Worm (Caenorhabditis elegans): ENCODE measurements around the gene fbxa-71.

The fbxa-71 gene

ce11 chrIII:2272732-2273131 lies 17.1 kb downstream of the fbxa-71 start, which contains the start of gene fbxa-39:
TSS of gene fbxa-39 (plus strand) at chrIII:2273032.
- TF ChIP-seq aly-1 (tag; optimal IDR thresholded peaks at IDR 0.05), result no peak
- TF ChIP-seq hmbx-1 (tag; optimal IDR thresholded peaks at IDR 0.05), result no peak
- no peak for TF ChIP-seq scrt-1 (GFP tag; IDR thresholded peaks at IDR 0.05)
- no peak for TF ChIP-seq F13C5.2 (tag; optimal IDR thresholded peaks at IDR 0.05)
- no peak for TF ChIP-seq pes-1 (GFP tag; IDR thresholded peaks at IDR 0.05)
- no peak for TF ChIP-seq tbx-11 (GFP tag; IDR thresholded peaks at IDR 0.05)
- TF ChIP-seq hmg-4 (GFP tag; optimal IDR thresholded peaks at IDR 0.05), result no peak
- TF ChIP-seq flt-1 (GFP tag; IDR thresholded peaks at IDR 0.05), result no peak
- TF ChIP-seq sea-1 (GFP tag; conservative IDR thresholded peaks at IDR 0.05), result no peak
- TF ChIP-seq ets-7 (tag; optimal IDR thresholded peaks at IDR 0.05), result no peak
- no peak for TF ChIP-seq ceh-13 (GFP tag; optimal IDR thresholded peaks at IDR 0.05)
- TF ChIP-seq ceh-36 (tag; optimal IDR thresholded peaks at IDR 0.05), result no peak
- no peak for TF ChIP-seq hnd-1 (tag; optimal IDR thresholded peaks at IDR 0.05)
- TF ChIP-seq tbx-37 (GFP tag; conservative IDR thresholded peaks at IDR 0.05), result no peak
- TF ChIP-seq ama-1 (optimal IDR thresholded peaks at IDR 0.05), result no peak
- no peak for TF ChIP-seq B0310.2 (tag; optimal IDR thresholded peaks at IDR 0.05)

DNA sequence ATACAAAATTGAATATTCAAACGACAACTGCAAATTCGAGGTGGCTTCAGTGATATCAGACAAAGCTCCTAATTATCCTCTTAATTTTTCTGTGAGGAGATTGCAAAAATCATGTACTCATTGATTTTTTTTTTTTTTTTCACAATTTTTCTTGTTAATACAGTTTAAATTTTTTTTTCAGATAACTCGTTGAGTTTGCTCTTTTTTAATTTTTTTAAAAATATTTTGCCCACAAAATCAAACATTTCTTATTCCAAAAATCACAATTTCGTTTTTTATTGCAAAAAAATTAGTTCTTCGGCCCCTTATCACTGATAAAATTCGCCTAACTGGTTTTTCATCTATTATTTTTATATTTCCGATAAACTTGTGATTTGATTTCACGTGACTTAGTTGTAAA lies 21.2 kb downstream of the fbxa-71 start, which contains the start of gene Y54F10BM.21:
Gene Y54F10BM.21 (plus strand): TSS at position 301 of the 400 bp plus-strand sequence.
- no peak for TF ChIP-seq F13C5.2 (tag; optimal IDR thresholded peaks at IDR 0.05)
- TF ChIP-seq sea-1 (GFP tag; conservative IDR thresholded peaks at IDR 0.05), result no peak
- TF ChIP-seq ama-1 (optimal IDR thresholded peaks at IDR 0.05), result no peak
- TF ChIP-seq tbx-11 (GFP tag; IDR thresholded peaks at IDR 0.05), result no peak
- TF ChIP-seq ceh-36 (tag; optimal IDR thresholded peaks at IDR 0.05), result no peak
- TF ChIP-seq tbx-37 (GFP tag; conservative IDR thresholded peaks at IDR 0.05), result no peak
- TF ChIP-seq B0310.2 (tag; optimal IDR thresholded peaks at IDR 0.05), result no peak
- no peak for TF ChIP-seq ceh-13 (GFP tag; optimal IDR thresholded peaks at IDR 0.05)
- no peak for TF ChIP-seq aly-1 (tag; optimal IDR thresholded peaks at IDR 0.05)

- TF ChIP-seq ceh-13 (GFP tag; optimal IDR thresholded peaks at IDR 0.05) (no peak), F13C5.2 (tag; optimal IDR thresholded peaks at IDR 0.05) (no peak), hnd-1 (tag; optimal IDR thresholded peaks at IDR 0.05) (no peak), ama-1 (optimal IDR thresholded peaks at IDR 0.05) (no peak), tra-4 (tag; optimal IDR thresholded peaks at IDR 0.05) (no peak), pes-1 (GFP tag; IDR thresholded peaks at IDR 0.05) (no peak)
Measured at ce11 chrIII:2279457-2279856, 23.8 kb downstream of the fbxa-71 start, which contains the start of gene Y54F10BM.23. TSS of gene Y54F10BM.23 (minus strand) at chrIII:2279557.

DNA sequence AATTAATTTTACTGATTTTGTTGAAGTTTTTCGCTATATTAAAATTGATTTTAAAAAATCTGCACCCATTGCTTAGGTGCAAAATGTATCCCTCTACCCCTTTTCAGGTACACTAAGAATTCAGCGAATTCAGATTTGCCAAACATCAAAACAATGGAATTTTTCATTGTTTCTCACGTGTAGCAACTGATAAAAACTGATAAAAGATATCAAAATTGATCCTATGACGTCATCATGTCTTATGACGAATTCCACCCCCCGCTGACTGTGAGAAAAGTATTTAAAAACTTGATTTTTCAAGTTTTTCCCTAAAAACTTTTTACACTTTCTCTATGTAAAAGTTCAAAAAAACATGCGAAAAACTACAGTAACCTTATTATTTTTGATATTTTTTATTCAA lies 24.9 kb downstream of the fbxa-71 start, which contains the start of gene Y54F10BM.22:
Gene Y54F10BM.22 (plus strand): TSS at position 331 of the 400 bp plus-strand sequence.
- no peak for TF ChIP-seq ets-7 (tag; optimal IDR thresholded peaks at IDR 0.05)
- TF ChIP-seq scrt-1 (GFP tag; IDR thresholded peaks at IDR 0.05), result no peak
- TF ChIP-seq F13C5.2 (tag; optimal IDR thresholded peaks at IDR 0.05), result no peak
- no peak for TF ChIP-seq hmbx-1 (tag; optimal IDR thresholded peaks at IDR 0.05)
- TF ChIP-seq tra-4 (tag; optimal IDR thresholded peaks at IDR 0.05), result no peak
- no peak for TF ChIP-seq tbx-37 (GFP tag; conservative IDR thresholded peaks at IDR 0.05)
- no peak for TF ChIP-seq hnd-1 (tag; optimal IDR thresholded peaks at IDR 0.05)

DNA sequence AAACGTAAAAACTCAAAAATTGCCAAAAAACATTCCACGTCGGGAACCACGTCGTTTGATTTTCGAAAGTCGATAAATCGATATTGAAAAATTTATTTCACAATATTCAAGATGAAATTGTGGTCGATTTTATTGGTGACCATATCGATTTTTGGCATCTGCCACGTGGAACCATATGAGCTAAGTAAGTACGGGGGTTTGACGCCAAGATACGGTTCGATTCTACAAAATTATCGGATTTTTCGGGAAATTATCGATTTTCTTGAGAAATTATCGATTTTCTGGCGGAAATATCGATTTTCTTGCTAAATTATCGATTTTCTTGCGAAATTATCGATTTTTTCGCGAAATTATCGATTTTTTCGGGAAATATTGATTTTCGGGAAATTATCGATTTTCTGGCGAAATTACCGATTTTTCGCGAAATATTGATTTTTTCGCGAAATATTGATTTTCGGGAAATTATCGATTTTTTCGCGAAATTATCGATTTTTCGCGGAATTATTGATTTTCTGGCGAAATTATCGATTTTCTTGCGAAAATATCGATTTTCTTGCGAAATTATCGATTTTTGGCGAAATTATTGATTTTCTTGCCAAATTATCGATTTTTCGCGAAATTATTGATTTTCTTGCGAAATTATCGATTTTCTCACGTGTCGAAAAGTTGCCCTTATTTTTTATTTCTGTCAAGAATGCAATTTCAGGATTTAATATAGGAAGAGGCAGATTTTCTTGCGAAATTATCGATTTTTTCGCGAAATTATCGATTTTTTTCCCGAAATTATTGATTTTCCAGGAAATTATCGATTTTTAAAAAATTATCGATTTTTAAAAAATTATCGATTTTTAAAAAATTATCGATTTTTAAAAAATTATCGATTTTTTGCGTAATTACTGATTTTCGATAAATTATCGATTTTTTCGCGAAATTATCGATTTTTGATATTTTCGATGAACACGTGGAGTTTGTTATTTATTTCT lies 26.6 kb downstream of the fbxa-71 start, which contains the start of gene Y54F10BM.3:
Gene Y54F10BM.3 (plus strand): TSS at position 51 of the 983 bp plus-strand sequence.
- TF ChIP-seq flt-1 (GFP tag; IDR thresholded peaks at IDR 0.05) (no peak), scrt-1 (GFP tag; IDR thresholded peaks at IDR 0.05) (no peak), aly-1 (tag; optimal IDR thresholded peaks at IDR 0.05) (no peak), B0310.2 (tag; optimal IDR thresholded peaks at IDR 0.05) (no peak), ceh-36 (tag; optimal IDR thresholded peaks at IDR 0.05) (no peak), ets-7 (tag; optimal IDR thresholded peaks at IDR 0.05) (no peak), hmg-4 (GFP tag; optimal IDR thresholded peaks at IDR 0.05) (no peak), ceh-13 (GFP tag; optimal IDR thresholded peaks at IDR 0.05) (no peak), hnd-1 (tag; optimal IDR thresholded peaks at IDR 0.05) (no peak), tra-4 (tag; optimal IDR thresholded peaks at IDR 0.05) (no peak), tbx-37 (GFP tag; conservative IDR thresholded peaks at IDR 0.05) (no peak), sea-1 (GFP tag; conservative IDR thresholded peaks at IDR 0.05) (no peak), ama-1 (optimal IDR thresholded peaks at IDR 0.05) (no peak), F13C5.2 (tag; optimal IDR thresholded peaks at IDR 0.05) (no peak), tbx-11 (GFP tag; IDR thresholded peaks at IDR 0.05) (no peak), hmbx-1 (tag; optimal IDR thresholded peaks at IDR 0.05) (no peak), pes-1 (GFP tag; IDR thresholded peaks at IDR 0.05) (no peak)

ce11 chrIII:2283341-2283847 lies 27.8 kb downstream of the fbxa-71 start:
- TF ChIP-seq hnd-1 (tag; optimal IDR thresholded peaks at IDR 0.05) (no peak), pes-1 (GFP tag; IDR thresholded peaks at IDR 0.05) (no peak), aly-1 (tag; optimal IDR thresholded peaks at IDR 0.05) (no peak), ceh-36 (tag; optimal IDR thresholded peaks at IDR 0.05) (no peak), hmg-4 (GFP tag; optimal IDR thresholded peaks at IDR 0.05) (no peak), flt-1 (GFP tag; IDR thresholded peaks at IDR 0.05) (no peak), tra-4 (tag; optimal IDR thresholded peaks at IDR 0.05) (no peak), sea-1 (GFP tag; conservative IDR thresholded peaks at IDR 0.05) (no peak), ceh-13 (GFP tag; optimal IDR thresholded peaks at IDR 0.05) (no peak), F13C5.2 (tag; optimal IDR thresholded peaks at IDR 0.05) (no peak)

DNA sequence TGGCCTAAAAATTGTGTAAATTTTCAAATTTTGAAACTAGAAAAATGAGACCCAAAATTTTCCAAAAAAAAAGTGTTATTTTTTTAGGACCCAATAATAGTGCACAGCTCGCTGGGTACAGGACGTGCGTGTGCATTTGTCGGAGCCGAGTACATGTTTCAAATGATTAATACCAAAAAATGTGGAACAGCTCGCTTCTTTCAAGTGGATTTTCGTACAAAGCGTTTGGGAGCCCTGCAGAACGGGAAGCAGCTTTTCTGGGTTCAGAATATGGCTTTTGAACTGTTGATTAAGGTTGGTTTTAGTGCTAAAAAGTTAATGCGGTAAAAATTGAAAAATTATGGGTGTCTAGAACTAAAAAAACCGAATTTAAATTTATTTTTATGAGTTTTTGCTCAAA lies 32.6 kb downstream of the fbxa-71 start:
- no peak for TF ChIP-seq ama-1 (optimal IDR thresholded peaks at IDR 0.05)
- TF ChIP-seq flt-1 (GFP tag; IDR thresholded peaks at IDR 0.05), result no peak
- TF ChIP-seq scrt-1 (GFP tag; IDR thresholded peaks at IDR 0.05), result no peak
- no peak for TF ChIP-seq hnd-1 (tag; optimal IDR thresholded peaks at IDR 0.05)
- no peak for TF ChIP-seq tbx-11 (GFP tag; IDR thresholded peaks at IDR 0.05)
- no peak for TF ChIP-seq ceh-13 (GFP tag; optimal IDR thresholded peaks at IDR 0.05)
- TF ChIP-seq ceh-36 (tag; optimal IDR thresholded peaks at IDR 0.05), result no peak
- TF ChIP-seq pes-1 (GFP tag; IDR thresholded peaks at IDR 0.05), result no peak
- no peak for TF ChIP-seq aly-1 (tag; optimal IDR thresholded peaks at IDR 0.05)

Data from whole organism, early embryonic.